Worm (Caenorhabditis elegans) whole organism, L3 larva: ENCODE data around the gene Y19D10B.8.
A peak's percentile ranks its signal among the peaks of the same experiment; 100 is the strongest.

ENCODE experiments used
- R02D3.7 ChIP-seq: fragments of 150-350 bp; optimal IDR thresholded peaks from 2 replicates; lab custom pipeline; 2014; ENCODE audit warnings: missing biosample characterization, missing genetic modification characterization
- ama-1 ChIP-seq: fragments of 150-350 bp; optimal IDR thresholded peaks from 2 replicates; lab custom pipeline; 2018
- eor-1 ChIP-seq, 2 experiments: fragments of 150-350 bp; optimal IDR thresholded peaks; 2 replicates each; lab custom pipeline; 2014 to 2018; ENCODE audit warnings: missing biosample characterization in 2 of 2, missing genetic modification characterization in 2 of 2
- fkh-10 ChIP-seq: sonication (generic microtip); optimal IDR thresholded peaks from 2 replicates; lab custom pipeline; 2017; ENCODE audit warnings: missing biosample characterization, missing genetic modification reagents, missing genetic modification characterization
- fos-1 ChIP-seq: fragments of 150-350 bp; optimal IDR thresholded peaks from 2 replicates; lab custom pipeline; 2014; ENCODE audit warnings: missing biosample characterization, missing genetic modification characterization
- jun-1 ChIP-seq: fragments of 150-350 bp; optimal IDR thresholded peaks from 2 replicates; lab custom pipeline; 2014; ENCODE audit warnings: missing biosample characterization, missing genetic modification reagents, missing genetic modification characterization
- lin-15B ChIP-seq: fragments of 150-350 bp; optimal IDR thresholded peaks from 2 replicates; lab custom pipeline; 2014; ENCODE audit warnings: missing biosample characterization, missing genetic modification characterization
- lin-39 ChIP-seq: fragments of 150-350 bp; optimal IDR thresholded peaks from 2 replicates; lab custom pipeline; 2018; ENCODE audit warnings: missing biosample characterization, missing genetic modification reagents, missing genetic modification characterization
- nhr-25 ChIP-seq: sonication (generic microtip); optimal IDR thresholded peaks from 2 replicates; lab custom pipeline; 2017; ENCODE audit warnings: missing biosample characterization, missing genetic modification characterization
- nhr-76 ChIP-seq: fragments of 150-350 bp; sonication (generic microtip); optimal IDR thresholded peaks from 5 replicates; lab custom pipeline; 2014; ENCODE audit warnings: missing biosample characterization, missing genetic modification characterization
- pha-4 ChIP-seq: fragments of 150-350 bp; optimal IDR thresholded peaks from 2 replicates; lab custom pipeline; 2014; ENCODE audit warnings: missing biosample characterization, missing genetic modification reagents, missing genetic modification characterization
- snpc-4 ChIP-seq: fragments of 150-350 bp; optimal IDR thresholded peaks from 2 replicates; lab custom pipeline; 2014; ENCODE audit warnings: missing biosample characterization, missing genetic modification characterization
- unc-62 ChIP-seq: fragments of 150-350 bp; sonication (generic microtip); optimal IDR thresholded peaks from 4 replicates; lab custom pipeline; 2014; ENCODE audit warnings: missing biosample characterization, missing genetic modification reagents, missing genetic modification characterization
- ztf-11 ChIP-seq: fragments of 150-350 bp; optimal IDR thresholded peaks from 2 replicates; lab custom pipeline; 2014; ENCODE audit warnings: missing biosample characterization, missing genetic modification characterization

DNA sequence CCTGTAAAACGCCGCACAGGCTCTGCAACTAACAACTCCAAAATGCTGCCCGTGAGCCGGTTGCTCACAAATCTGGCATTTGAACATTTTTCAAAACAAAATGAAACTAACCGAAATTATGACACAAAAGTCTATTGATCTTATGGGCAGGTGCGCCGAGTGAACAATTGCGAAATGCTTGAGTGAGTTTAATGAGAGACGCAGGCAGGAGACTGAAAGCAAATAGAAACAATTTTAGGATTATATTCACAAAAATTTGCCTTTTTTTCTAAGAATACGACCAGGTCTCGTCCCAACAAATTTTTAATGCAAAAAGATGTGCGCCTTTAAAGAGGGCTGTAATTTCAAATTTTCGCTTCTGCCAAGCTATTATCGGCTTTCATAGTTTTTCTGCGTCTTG, 36.4 kb downstream of the Y19D10B.8 start, which contains the start of gene nhr-183:
- TF ChIP-seq jun-1 (tag; lab: Kevin White, UChicago) (no peak), R02D3.7 (tag; lab: Kevin White, UChicago) (no peak), lin-39 (tag; lab: Kevin White, UChicago) (no peak), fos-1 (tag; lab: Kevin White, UChicago) (no peak), unc-62 (GFP tag; lab: Kevin White, UChicago) (no peak), fkh-10 (GFP tag; lab: Kevin White, UChicago) (no peak), ama-1 (lab: Kevin White, UChicago) (no peak), lin-15B (tag; lab: Kevin White, UChicago) (no peak), nhr-25 (tag; lab: Kevin White, UChicago) (no peak), ztf-11 (no peak), eor-1 (tag; optimal IDR thresholded peaks at IDR 0.05; lab: Kevin White, UChicago) (no peak), snpc-4 (no peak), pha-4 (peak; percentile 46), nhr-76 (tag; lab: Kevin White, UChicago) (no peak)
